Fruit fly (Drosophila melanogaster) whole organism: ENCODE measurements around the gene agt.

Experiments
- CG8478 ChIP-seq: fragments of >200 bp; optimal IDR thresholded peaks from 2 replicates; lab custom pipeline; 2018; ENCODE audit warnings: inconsistent platforms
- Dll ChIP-seq: fragments of >200 bp; optimal IDR thresholded peaks from 2 replicates; lab custom pipeline; 2017
- EcR ChIP-seq, 2 experiments: fragments of >200 bp; optimal IDR thresholded peaks; 2 replicates each; lab custom pipeline; 2017; ENCODE audit warnings: missing biosample characterization in 2 of 2, missing genetic modification characterization in 2 of 2, missing genetic modification reagents in 2 of 2
- pan ChIP-seq: fragments of >200 bp; optimal IDR thresholded peaks from 2 replicates; lab custom pipeline; 2017
- psq ChIP-seq: fragments of >200 bp; optimal IDR thresholded peaks from 2 replicates; lab custom pipeline; 2017
- usp ChIP-seq: fragments of >200 bp; optimal IDR thresholded peaks from 2 replicates; lab custom pipeline; 2017; ENCODE audit warnings: missing biosample characterization, missing genetic modification characterization, mixed read lengths

agt gene

DNA sequence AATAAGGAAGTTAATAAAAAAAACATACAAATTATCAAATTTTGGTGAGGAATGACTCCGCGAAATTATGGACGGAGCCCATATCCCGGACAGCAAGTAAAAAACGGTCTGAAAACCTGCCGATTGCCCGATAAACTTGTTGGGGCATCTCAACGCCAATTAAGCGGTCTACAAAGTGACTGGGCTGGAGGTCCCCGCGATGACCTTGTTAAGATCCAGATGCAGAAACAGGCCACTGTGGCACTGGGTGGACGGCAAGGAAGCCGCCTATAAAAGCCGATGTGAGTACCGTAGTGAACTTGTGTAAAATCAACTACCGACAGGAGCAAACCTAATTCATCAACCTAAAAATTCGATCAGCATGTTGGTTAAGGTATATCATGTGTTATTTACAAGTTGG lies 24.2 kb upstream of the agt start, which contains the start of gene Edg84A:
TSS of gene Edg84A (plus strand) at position 301 of the 400 bp plus-strand sequence.
- TF ChIP-seq usp: no peak

DNA sequence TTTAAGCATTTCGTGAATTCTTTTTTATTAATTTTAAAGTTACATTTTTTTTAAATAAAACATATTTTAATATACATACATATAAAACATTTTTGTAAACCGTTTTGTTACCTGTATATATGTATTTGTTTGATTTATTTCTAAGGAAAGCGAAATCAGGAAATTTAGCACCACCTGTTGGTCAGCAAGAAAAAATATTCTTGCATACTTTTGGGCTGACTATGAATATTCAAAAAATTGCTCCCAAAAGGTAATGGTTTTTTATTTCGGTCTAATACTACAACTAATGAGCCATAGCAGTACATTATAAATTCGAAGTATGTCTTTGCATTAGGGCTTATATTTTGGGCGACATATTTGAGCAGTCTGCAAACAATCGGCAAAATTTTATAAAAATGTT lies 23.8 kb upstream of the agt start:
- TF ChIP-seq psq (lab: Kevin White, UChicago): no peak
- TF ChIP-seq EcR (GFP tag; optimal IDR thresholded peaks at IDR 0.05; lab: Kevin White, UChicago): no peak
- no peak for TF ChIP-seq usp

DNA sequence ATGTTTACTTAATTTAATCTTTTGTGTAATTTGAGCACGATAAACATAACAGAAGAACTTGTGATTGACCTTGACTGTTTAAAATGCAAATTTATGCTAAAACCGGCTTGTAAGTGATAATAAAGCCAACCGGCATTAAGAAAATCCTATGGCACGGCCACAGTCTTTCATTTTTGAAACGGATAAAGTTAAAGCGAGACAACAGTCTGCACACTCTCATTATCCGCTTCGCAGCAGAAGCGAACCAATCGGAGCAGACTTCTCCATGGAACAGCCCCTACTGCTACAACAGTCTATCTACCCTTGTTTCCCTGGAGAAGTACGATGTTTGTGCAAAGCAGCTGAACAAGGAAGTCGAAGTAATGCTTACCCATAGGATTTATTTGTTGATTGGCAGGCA lies 23.2 kb upstream of the agt start:
- TF ChIP-seq psq (lab: Kevin White, UChicago): no peak
- TF ChIP-seq Dll (lab: Kevin White, UChicago): no peak
- TF ChIP-seq CG8478 (lab: Kevin White, UChicago): no peak
- no peak for TF ChIP-seq EcR (GFP tag; optimal IDR thresholded peaks at IDR 0.05; lab: Kevin White, UChicago)
- no peak for TF ChIP-seq usp
- no peak for TF ChIP-seq pan (lab: Kevin White, UChicago)

DNA sequence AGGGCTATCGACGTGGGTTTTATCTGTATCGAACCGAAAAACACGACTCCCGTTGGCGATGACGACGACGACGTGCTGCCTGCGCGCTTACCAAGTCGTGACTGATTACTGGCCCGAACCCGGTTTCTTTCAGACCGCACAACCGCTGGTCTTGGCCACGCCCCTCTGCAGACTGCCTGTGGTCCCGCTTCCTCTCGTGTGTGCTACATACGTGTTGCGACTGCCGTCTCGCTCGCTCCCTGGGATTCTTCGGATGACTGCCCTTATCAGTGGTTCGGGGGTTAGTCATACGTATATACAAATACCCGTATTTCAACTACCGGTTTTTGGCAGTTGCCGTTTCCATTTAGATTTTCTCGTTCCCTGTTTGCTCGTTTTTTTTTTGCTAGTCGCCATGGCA lies 18.6 kb upstream of the agt start, which contains the start of gene lab:
TSS of gene lab (minus strand) at position 111 of the 400 bp plus-strand sequence.
- no peak for TF ChIP-seq Dll (lab: Kevin White, UChicago)
- TF ChIP-seq CG8478 (lab: Kevin White, UChicago): peak; percentile 89
- TF ChIP-seq usp: no peak
- no peak for TF ChIP-seq pan (lab: Kevin White, UChicago)
- no peak for TF ChIP-seq psq (lab: Kevin White, UChicago)
- peak in 1 of 2 experiments; percentile 16 for TF ChIP-seq EcR (GFP tag; optimal IDR thresholded peaks at IDR 0.05; lab: Kevin White, UChicago)

DNA sequence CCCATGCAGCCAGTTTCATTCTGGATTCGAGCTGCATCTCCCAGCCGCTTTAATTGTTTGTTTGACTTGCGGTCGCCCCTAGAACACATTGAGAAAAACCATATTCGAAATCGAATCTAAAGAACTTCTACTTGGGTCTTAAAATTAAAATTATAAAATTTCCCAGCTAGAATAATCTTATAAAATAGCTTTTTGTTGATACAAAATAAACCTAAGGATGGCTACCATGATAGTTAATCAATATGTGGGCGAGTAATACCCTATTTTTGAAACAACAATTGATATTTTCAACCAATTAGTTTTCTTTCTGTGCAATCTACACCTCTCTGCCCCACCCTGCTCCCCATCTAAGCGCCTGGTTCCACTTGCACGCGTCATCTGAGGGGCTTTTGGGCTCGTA lies 14.6 kb upstream of the agt start:
- TF ChIP-seq usp: no peak
- TF ChIP-seq pan (lab: Kevin White, UChicago): no peak
- TF ChIP-seq CG8478 (lab: Kevin White, UChicago): no peak
- no peak for TF ChIP-seq psq (lab: Kevin White, UChicago)
- TF ChIP-seq EcR (GFP tag; optimal IDR thresholded peaks at IDR 0.05; lab: Kevin White, UChicago): no peak
- TF ChIP-seq Dll (lab: Kevin White, UChicago): no peak

DNA sequence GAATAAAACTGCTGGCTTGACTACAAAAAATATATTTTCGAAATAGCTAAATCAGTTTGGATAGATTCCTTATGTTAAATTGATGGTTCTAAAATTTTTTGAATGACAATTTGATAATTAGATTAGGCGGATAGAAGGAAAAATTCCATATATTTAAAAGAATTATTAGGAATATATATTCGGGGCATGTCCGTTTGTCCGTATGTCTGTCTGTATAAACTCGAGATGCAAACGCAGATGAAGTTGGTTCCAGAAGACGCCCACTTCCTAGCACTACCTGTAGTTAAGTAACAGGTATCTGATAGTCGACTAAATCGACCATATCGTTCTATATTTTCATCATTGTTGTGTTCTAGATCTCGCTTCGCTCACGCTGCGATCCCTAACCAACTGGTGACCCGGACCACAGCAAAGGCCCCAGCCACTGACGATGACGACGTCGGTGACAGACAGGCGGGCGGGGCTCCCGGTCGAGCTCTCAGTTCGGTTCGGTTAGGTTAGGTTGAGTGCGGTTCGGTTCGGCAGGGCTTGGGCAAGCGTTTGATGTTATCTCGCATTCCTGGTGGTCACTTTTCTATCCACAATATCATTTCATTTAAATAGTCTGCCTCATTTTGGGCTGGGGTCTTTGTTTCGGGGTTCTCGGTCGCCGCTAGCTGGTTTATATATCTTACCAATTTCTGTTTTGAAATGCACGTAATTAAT lies 12.6 kb upstream of the agt start:
- TF ChIP-seq psq (lab: Kevin White, UChicago) (no peak), usp (no peak), pan (lab: Kevin White, UChicago) (no peak), EcR (GFP tag; optimal IDR thresholded peaks at IDR 0.05; lab: Kevin White, UChicago) (no peak), Dll (lab: Kevin White, UChicago) (no peak), CG8478 (lab: Kevin White, UChicago) (no peak)

DNA sequence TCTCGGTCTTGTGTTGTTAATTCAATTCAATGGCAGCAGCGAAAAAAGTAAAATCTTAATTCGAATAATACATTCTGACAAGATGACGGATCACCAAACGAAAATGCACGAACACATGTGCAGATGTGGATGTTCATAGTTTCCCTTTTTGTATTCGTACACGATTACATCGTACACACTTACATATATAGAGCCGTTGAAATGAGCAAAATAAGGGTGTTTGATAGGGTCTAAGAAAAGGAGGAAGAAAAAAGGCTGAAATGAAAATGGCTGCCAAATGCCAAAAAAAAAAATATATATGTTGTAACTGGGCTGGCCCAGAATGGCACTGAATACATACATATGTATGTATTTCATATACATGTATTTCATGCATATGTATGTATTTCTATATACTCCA lies 8.3 kb upstream of the agt start:
- TF ChIP-seq psq (lab: Kevin White, UChicago) (no peak), CG8478 (lab: Kevin White, UChicago) (no peak), pan (lab: Kevin White, UChicago) (no peak), usp (no peak), Dll (lab: Kevin White, UChicago) (no peak), EcR (GFP tag; optimal IDR thresholded peaks at IDR 0.05; lab: Kevin White, UChicago) (no peak)

DNA sequence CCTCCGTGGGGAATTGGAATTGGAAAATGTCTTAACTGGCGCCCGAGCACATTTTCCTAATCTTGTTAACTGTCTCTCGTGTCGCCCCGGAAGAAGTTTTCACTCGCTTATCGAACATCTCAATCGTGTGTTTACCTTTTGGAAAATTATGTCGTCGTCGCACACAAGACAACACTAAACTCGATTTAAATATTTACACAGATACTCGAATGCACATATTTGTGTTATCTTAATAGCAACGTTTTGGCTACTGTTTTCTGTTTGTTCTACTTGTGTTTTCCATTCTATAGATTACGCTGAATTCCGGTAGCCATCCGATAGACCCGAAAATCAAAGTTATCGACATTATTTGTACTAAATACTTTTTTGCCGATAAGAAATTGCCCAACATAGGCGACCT lies 7.3 kb upstream of the agt start:
- no peak for TF ChIP-seq CG8478 (lab: Kevin White, UChicago)

DNA sequence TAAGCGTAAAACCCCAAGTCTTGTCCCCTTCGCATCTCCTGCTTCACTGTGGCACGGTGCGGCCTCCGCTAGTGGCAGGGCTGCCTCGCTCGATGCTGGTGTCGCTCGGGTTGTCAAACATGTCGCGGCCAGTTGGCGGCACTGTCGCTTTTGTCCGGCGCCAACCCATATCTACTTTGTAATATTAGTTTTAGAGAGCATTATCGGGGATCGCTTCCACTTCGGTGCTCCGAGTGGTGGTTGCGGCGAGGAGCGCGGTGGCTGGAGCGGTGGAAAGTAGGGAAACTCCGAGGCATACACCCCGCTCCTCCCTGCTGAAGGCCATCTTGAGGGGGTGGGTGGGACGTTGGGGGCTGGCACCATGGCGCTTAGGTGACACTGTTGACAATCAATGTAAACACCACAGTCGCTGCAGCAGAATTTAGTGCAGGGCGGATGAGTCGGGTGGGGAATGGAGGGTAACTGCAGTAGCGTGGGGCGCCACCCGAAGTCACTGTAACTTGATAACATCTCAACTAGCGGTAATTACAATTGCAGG lies 5.3 kb upstream of the agt start:
- TF ChIP-seq usp: no peak
- TF ChIP-seq EcR (GFP tag; optimal IDR thresholded peaks at IDR 0.05; lab: Kevin White, UChicago): no peak
- no peak for TF ChIP-seq pan (lab: Kevin White, UChicago)
- no peak for TF ChIP-seq Dll (lab: Kevin White, UChicago)
- no peak for TF ChIP-seq psq (lab: Kevin White, UChicago)
- TF ChIP-seq CG8478 (lab: Kevin White, UChicago): no peak

DNA sequence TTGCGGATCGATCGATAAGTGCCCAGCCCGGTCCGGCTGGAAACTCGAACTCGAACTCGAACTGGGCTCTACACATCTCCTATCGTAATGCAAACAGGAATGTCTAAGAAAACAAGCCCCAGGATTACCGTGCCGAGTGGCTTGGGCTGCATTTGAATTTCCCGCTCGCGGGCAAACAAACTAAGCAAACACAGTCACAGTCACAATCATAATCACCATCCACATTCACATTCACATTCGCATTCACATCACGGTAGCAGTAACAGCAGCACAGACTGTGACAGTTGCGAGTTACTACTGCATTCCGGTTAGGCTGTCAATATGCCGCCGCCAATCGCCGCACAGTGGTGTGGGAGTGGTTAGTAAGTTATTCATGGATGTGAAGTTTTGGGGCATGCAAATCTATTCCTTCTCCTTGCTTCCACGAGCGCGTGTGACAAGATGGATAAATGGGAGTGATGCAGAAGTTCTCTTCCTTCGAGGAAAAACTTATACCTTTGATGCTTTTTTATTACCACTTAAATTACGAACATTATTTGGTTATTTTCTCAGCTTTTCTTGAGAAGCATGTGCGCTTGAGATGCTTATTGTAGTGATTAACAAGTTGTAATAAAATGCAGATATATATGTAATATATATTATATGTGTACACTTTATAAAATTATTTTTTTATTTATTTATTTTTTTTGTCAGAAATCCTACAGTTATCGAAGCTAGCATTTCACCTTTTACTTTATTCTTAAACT lies 4.6 kb upstream of the agt start:
- TF ChIP-seq CG8478 (lab: Kevin White, UChicago) (no peak), pan (lab: Kevin White, UChicago) (no peak), Dll (lab: Kevin White, UChicago) (no peak)

DNA sequence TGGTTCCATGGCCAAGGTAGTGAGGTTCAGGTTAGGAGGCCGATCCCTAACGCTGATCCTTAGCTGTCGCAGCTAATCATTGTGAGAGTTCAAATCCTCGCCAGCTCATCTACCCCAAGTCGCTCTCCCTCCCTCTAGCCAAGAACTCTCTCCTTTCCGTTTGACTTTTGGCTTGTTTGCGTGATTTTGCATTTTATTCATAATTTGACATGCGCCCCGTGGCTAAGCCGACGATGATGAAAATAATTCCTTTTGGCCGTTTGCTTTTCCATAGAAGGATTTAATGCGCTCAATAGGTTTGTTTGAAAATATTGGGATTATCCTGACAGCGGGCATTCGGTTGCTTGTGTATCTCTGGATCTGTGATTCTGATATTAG lies 3.4 kb upstream of the agt start:
- TF ChIP-seq Dll (lab: Kevin White, UChicago) (no peak), psq (lab: Kevin White, UChicago) (no peak), usp (no peak), CG8478 (lab: Kevin White, UChicago) (no peak), EcR (GFP tag; optimal IDR thresholded peaks at IDR 0.05; lab: Kevin White, UChicago) (no peak), pan (lab: Kevin White, UChicago) (no peak)

DNA sequence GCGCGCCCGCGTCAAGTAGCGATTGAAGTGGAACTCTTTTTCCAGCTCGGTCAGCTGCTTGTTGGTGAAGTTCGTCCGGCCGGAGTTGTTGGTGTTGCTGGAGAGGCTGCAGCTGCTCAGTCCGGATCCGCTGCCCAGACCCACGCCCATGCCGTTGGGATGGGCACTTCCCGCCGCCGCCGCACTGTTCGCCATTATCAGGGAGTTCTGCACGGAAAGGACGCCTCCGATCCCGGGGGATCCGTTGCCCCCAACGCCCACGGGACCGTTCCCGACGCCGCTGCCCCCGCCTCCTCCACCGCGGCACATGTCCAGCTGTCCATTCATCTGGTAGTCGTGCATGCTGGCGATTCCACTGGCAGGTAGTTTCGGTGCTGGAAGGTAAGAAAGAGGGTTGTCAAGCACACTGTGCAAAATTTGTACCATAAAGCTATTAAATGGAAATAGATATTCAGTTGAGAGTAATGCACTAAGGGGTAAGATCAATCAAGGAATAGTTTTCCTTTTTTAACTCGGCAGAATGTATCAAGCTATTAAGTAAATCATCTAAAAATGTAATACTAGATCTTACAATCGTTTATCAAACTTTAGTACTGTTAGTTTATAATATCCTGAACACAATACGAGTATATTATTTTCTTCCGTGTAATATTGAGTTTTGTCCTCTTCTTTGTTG lies 2.9 kb upstream of the agt start:
- TF ChIP-seq psq (lab: Kevin White, UChicago): no peak
- no peak for TF ChIP-seq CG8478 (lab: Kevin White, UChicago)
- TF ChIP-seq usp: no peak
- TF ChIP-seq pan (lab: Kevin White, UChicago): no peak
- no peak for TF ChIP-seq Dll (lab: Kevin White, UChicago)
- no peak for TF ChIP-seq EcR (GFP tag; optimal IDR thresholded peaks at IDR 0.05; lab: Kevin White, UChicago)
